Fruit fly (Drosophila melanogaster): ENCODE data around the gene CG13051.

Gene CG13051

DNA sequence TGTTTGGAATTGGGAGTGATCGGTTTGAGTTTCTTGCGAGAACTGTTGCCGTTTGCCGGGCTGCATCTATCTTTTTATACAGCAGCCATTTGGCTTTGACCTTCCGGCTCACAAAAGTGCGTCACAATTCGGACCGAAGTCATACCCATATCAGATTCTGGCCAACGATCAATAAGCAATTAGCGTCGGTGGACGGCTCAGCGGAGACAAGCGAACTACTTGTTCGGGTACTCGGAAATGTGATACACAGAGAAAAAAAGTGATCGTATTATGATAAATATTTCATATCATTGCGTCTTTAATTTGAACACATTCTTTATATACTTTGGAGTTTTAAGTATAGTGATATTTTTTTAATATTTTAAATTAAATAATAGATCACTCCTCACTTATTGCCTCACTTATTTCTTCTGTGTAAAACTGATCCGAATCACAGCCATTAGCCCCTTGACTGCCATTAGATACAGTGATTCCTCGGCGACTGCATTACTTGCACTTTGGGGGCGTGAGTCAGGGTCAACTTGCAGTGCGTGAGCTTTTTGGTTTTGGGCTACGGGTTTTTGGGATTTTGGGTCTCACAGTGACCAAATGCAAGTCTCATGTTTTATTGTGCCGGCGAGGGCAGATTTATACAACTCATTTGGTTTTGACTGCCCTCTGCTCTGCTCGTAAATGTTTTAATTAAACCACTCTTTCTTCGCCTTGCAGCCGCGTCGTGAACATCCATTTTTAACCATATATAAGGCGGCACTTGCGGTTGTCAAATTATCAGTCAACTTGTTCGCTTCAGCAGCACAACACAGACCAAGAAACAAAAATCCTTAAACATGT lies 41.1 kb upstream of the CG13051 start, which contains the start of the genes CG13043 and CG13063 (continued):
- TF ChIP-seq CG1602 (GFP tag; optimal IDR thresholded peaks at IDR 0.05) = no peak
- TF ChIP-seq knrl (GFP tag; IDR thresholded peaks at IDR 0.05; ENCODE audit: partially characterized antibody) = no peak
- TF ChIP-seq phol (tag; optimal IDR thresholded peaks at IDR 0.05) = no peak
- TF ChIP-seq btn (GFP tag; optimal IDR thresholded peaks at IDR 0.05) = no peak
- TF ChIP-seq CG31388 (GFP tag; optimal IDR thresholded peaks at IDR 0.05) = no peak
- TF ChIP-seq slou (GFP tag; optimal IDR thresholded peaks at IDR 0.05) = no peak
- TF ChIP-seq CG8281 (tag; optimal IDR thresholded peaks at IDR 0.05) = no peak
- no peak for TF ChIP-seq gce (GFP tag; IDR thresholded peaks at IDR 0.05)
- TF ChIP-seq CG16863 (GFP tag; optimal IDR thresholded peaks at IDR 0.05) = no peak
- TF ChIP-seq Blimp-1 (GFP tag; optimal IDR thresholded peaks at IDR 0.05) = peak; percentile 27
- TF ChIP-seq CG11504 (tag; optimal IDR thresholded peaks at IDR 0.05) = peak; percentile 59
- no peak for TF ChIP-seq Dp (GFP tag; optimal IDR thresholded peaks at IDR 0.05)
- no peak for TF ChIP-seq CG30020 (tag; optimal IDR thresholded peaks at IDR 0.05)
- no peak for TF ChIP-seq Hmr (GFP tag; optimal IDR thresholded peaks at IDR 0.05)
- no peak for TF ChIP-seq Hr39 (optimal IDR thresholded peaks at IDR 0.05)
- TF ChIP-seq jing (GFP tag; optimal IDR thresholded peaks at IDR 0.05) = no peak
- no peak for TF ChIP-seq pita (GFP tag; optimal IDR thresholded peaks at IDR 0.05)
- TF ChIP-seq CG14050 (GFP tag; IDR thresholded peaks at IDR 0.05) = no peak
- no peak for TF ChIP-seq CG14667 (GFP tag; IDR thresholded peaks at IDR 0.05)
- no peak for TF ChIP-seq maf-S (GFP tag; optimal IDR thresholded peaks at IDR 0.05)
- no peak for TF ChIP-seq CG6765 (GFP tag; optimal IDR thresholded peaks at IDR 0.05)
- TF ChIP-seq CG11247 (GFP tag; IDR thresholded peaks at IDR 0.05) = no peak
- TF ChIP-seq mam (GFP tag; optimal IDR thresholded peaks at IDR 0.05) = no peak
- TF ChIP-seq CG12769 (tag; optimal IDR thresholded peaks at IDR 0.05) = no peak
- TF ChIP-seq her (GFP tag; optimal IDR thresholded peaks at IDR 0.05) = no peak
- TF ChIP-seq NC2β (GFP tag; optimal IDR thresholded peaks at IDR 0.05) = no peak
- no peak for TF ChIP-seq bab2 (GFP tag; optimal IDR thresholded peaks at IDR 0.05)
- TF ChIP-seq E2f2 (GFP tag; IDR thresholded peaks at IDR 0.05) = no peak
- no peak for TF ChIP-seq CG17359 (tag; optimal IDR thresholded peaks at IDR 0.05)
- no peak for TF ChIP-seq CG9437 (GFP tag; optimal IDR thresholded peaks at IDR 0.05)
- TF ChIP-seq YL-1 (GFP tag; optimal IDR thresholded peaks at IDR 0.05) = no peak
- no peak for TF ChIP-seq CG17912 (GFP tag; optimal IDR thresholded peaks at IDR 0.05)
- no peak for TF ChIP-seq CG30431 (GFP tag; optimal IDR thresholded peaks at IDR 0.05)
- no peak for TF ChIP-seq crp (GFP tag; optimal IDR thresholded peaks at IDR 0.05)
- TF ChIP-seq CG17385 (GFP tag; optimal IDR thresholded peaks at IDR 0.05) = no peak
- TF ChIP-seq fd96Cb (tag; optimal IDR thresholded peaks at IDR 0.05) = no peak
- TF ChIP-seq CG10979 (tag; optimal IDR thresholded peaks at IDR 0.05) = no peak
- TF ChIP-seq chn (GFP tag; optimal IDR thresholded peaks at IDR 0.05) = no peak
- TF ChIP-seq repo (GFP tag; optimal IDR thresholded peaks at IDR 0.05) = no peak
- TF ChIP-seq scrt (GFP tag; optimal IDR thresholded peaks at IDR 0.05) = no peak
- TF ChIP-seq Spps (tag; optimal IDR thresholded peaks at IDR 0.05) = no peak
- TF ChIP-seq CG3281 (GFP tag; optimal IDR thresholded peaks at IDR 0.05) = no peak
- no peak for TF ChIP-seq E2f1 (GFP tag; IDR thresholded peaks at IDR 0.05)
- TF ChIP-seq gcm (GFP tag; optimal IDR thresholded peaks at IDR 0.05) = no peak
- TF ChIP-seq CG14965 (GFP tag; optimal IDR thresholded peaks at IDR 0.05; ENCODE audit: borderline replicate concordance) = no peak
- TF ChIP-seq CG2712 (tag; optimal IDR thresholded peaks at IDR 0.05) = no peak
- no peak for TF ChIP-seq CG2875 (GFP tag; optimal IDR thresholded peaks at IDR 0.05)
- TF ChIP-seq Nf-YA (GFP tag; IDR thresholded peaks at IDR 0.05) = no peak
- TF ChIP-seq Atf-2 (GFP tag; optimal IDR thresholded peaks at IDR 0.05) = no peak
- no peak for TF ChIP-seq esg (GFP tag; conservative IDR thresholded peaks at IDR 0.05)

Measured in whole organism, embryonic.